Worm (Caenorhabditis elegans): ENCODE results near the gene nspe-1.

nspe-1 gene

DNA sequence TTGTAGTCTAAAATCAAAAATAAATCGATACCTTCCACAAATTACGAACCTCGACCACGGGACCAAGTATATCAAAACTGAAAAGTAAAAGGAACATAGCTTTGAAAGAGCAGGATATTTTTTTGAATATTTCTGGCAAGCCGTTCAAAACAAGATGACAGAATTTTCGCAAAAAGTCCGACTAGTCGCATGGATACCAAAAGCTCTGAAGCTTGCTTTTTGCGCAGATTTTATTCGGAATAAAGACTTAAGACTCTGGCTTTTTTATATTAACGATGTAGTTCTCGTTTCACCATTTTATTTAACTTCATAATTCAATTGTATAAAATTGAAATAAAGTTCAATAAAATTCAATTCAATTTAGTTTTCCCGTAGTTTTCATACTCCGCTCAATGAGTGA is 47.1 kb downstream of the nspe-1 start, which contains the start of gene Y38E10A.2:
Y38E10A.2 (minus strand) TSS at position 101 of the 400 bp plus-strand sequence.
- TF ChIP-seq skn-1 (tag; optimal IDR thresholded peaks at IDR 0.05) (no peak), snpc-4 (tag; optimal IDR thresholded peaks at IDR 0.05) (no peak), ztf-11 (tag; optimal IDR thresholded peaks at IDR 0.05) (no peak), nhr-77 (tag; optimal IDR thresholded peaks at IDR 0.05) (no peak), ama-1 (optimal IDR thresholded peaks at IDR 0.05) (no peak), F13H6.1 (tag; optimal IDR thresholded peaks at IDR 0.05) (no peak), Y55F3AM.14 (GFP tag; optimal IDR thresholded peaks at IDR 0.05) (no peak), nhr-6 (tag; optimal IDR thresholded peaks at IDR 0.05) (no peak), fos-1 (tag; optimal IDR thresholded peaks at IDR 0.05) (no peak)

DNA sequence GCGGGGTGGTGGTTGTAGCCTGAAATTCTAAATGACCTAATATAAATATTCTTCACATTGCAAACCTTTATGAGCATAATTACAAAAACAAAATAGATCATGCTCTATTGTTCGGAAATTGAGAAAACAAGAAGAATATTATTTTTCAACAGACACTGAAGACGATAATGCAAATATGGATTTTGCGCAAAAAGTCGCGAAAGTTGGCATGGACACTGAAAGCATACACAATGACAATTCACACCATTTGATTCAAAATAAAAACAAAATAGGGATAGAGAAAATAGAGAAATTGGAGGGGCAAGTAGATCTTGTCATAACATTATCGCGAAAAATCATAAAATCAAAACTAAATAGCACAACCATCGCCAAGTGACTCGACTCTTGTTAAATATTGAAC is 47.9 kb downstream of the nspe-1 start, which contains the start of gene Y38E10A.35:
Y38E10A.35 (minus strand) TSS at position 101 of the 400 bp plus-strand sequence.
- TF ChIP-seq ZK546.5 (tag; optimal IDR thresholded peaks at IDR 0.05): no peak
- no peak for TF ChIP-seq nhr-23 (tag; optimal IDR thresholded peaks at IDR 0.05)

Measured in whole organism, L2 larva.